Worm (Caenorhabditis elegans): ENCODE data around the gene T04B8.1.

The T04B8.1 gene

DNA sequence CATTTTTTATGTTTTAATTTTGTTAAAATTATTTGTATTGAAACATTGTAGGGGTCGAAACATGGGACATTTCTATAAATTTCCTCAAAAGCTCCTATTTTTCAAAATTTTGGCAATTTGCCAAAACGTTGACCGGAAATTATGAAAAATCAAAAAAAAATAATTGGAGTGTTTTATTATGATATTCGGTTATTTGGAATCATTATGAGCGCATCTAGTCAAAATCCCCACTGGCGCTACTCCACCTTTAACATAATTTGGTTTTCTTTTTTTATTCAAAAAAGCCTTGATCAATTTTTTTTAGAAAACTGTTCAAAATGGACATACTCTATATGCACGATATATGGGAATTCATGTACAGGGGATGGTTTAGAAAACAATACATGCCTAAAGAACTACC, 28.8 kb upstream of the T04B8.1 start, which contains the start of gene W04H10.2:
Gene W04H10.2 (plus strand): TSS at position 301 of the 400 bp plus-strand sequence.
- no peak for TF ChIP-seq hlh-12 (tag; optimal IDR thresholded peaks at IDR 0.05)
- no peak for TF ChIP-seq B0261.1 (tag; optimal IDR thresholded peaks at IDR 0.05)
- no peak for TF ChIP-seq zfh-2 (GFP tag; conservative IDR thresholded peaks at IDR 0.05)
- no peak for TF ChIP-seq mcd-1 (GFP tag; IDR thresholded peaks at IDR 0.05)
- no peak for TF ChIP-seq hlh-26 (GFP tag; conservative IDR thresholded peaks at IDR 0.05)
- TF ChIP-seq Y53F4B.3 (GFP tag; IDR thresholded peaks at IDR 0.05): no peak
- no peak for TF ChIP-seq lin-40 (tag; optimal IDR thresholded peaks at IDR 0.05)
- TF ChIP-seq xnd-1 (tag; optimal IDR thresholded peaks at IDR 0.05): no peak
- TF ChIP-seq tbp1 (GFP tag; optimal IDR thresholded peaks at IDR 0.05): no peak
- no peak for TF ChIP-seq B0035.1 (tag; optimal IDR thresholded peaks at IDR 0.05)
- no peak for TF ChIP-seq F57A8.1 (GFP tag; optimal IDR thresholded peaks at IDR 0.05)
- no peak for TF ChIP-seq Y56A3A.18 (GFP tag; IDR thresholded peaks at IDR 0.05)
- TF ChIP-seq T07F8.4 (tag; optimal IDR thresholded peaks at IDR 0.05): no peak
- no peak for TF ChIP-seq hsf-1 (GFP tag; IDR thresholded peaks at IDR 0.05)
- TF ChIP-seq rec-8 (tag; optimal IDR thresholded peaks at IDR 0.05): no peak
- no peak for TF ChIP-seq cebp-2 (GFP tag; IDR thresholded peaks at IDR 0.05)
- no peak for TF ChIP-seq ama-1 (optimal IDR thresholded peaks at IDR 0.05)
- no peak for TF ChIP-seq ama-1 (GFP tag; optimal IDR thresholded peaks at IDR 0.05)

DNA sequence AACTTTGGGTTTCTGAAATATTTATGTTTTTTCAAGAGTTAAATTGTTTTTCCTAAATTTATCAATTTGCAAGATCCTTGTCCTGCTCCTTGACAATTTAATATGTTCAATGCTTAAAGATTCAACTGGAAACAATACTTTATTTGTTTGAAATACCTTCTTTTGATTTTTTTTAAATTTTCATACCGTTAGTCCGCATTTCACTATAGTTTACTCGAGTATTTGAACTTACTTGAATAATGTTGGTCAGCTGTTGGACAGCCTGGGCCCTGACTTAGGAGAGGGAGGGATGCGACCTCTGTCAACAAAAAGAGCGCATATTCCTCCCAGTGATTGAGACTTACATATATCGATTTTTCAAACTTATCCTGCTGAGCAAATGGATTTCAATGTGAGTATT, 28.1 kb upstream of the T04B8.1 start, which contains the start of gene W04H10.5:
Gene W04H10.5 (plus strand): TSS at position 301 of the 400 bp plus-strand sequence.
- TF ChIP-seq ceh-40 (GFP tag; IDR thresholded peaks at IDR 0.05) (no peak), die-1 (tag; optimal IDR thresholded peaks at IDR 0.05) (no peak), lin-54 (GFP tag; optimal IDR thresholded peaks at IDR 0.05) (no peak), aptf-3 (GFP tag; IDR thresholded peaks at IDR 0.05) (no peak), ztf-22 (GFP tag; optimal IDR thresholded peaks at IDR 0.05) (no peak), xnd-1 (tag; optimal IDR thresholded peaks at IDR 0.05) (no peak), cebp-1 (GFP tag; IDR thresholded peaks at IDR 0.05) (no peak), cebp-1 (tag; optimal IDR thresholded peaks at IDR 0.05) (no peak), ztf-26 (tag; optimal IDR thresholded peaks at IDR 0.05) (no peak), zim-3 (tag; optimal IDR thresholded peaks at IDR 0.05) (no peak), ama-1 (optimal IDR thresholded peaks at IDR 0.05) (no peak), ama-1 (GFP tag; optimal IDR thresholded peaks at IDR 0.05) (no peak), B0261.1 (tag; optimal IDR thresholded peaks at IDR 0.05) (no peak), K11D2.4 (GFP tag; IDR thresholded peaks at IDR 0.05) (no peak), lsy-27 (tag; optimal IDR thresholded peaks at IDR 0.05; ENCODE audit: borderline replicate concordance, insufficient read depth) (no peak), F49E8.2 (tag; optimal IDR thresholded peaks at IDR 0.05; ENCODE audit: insufficient read depth) (no peak), nfya-1 (tag; optimal IDR thresholded peaks at IDR 0.05; ENCODE audit: borderline replicate concordance, insufficient read depth) (no peak), egrh-3 (GFP tag; IDR thresholded peaks at IDR 0.05) (no peak), sptf-2 (GFP tag; optimal IDR thresholded peaks at IDR 0.05) (no peak), attf-3 (GFP tag; conservative IDR thresholded peaks at IDR 0.05) (no peak), rec-8 (tag; optimal IDR thresholded peaks at IDR 0.05) (no peak), F33H1.4 (GFP tag; IDR thresholded peaks at IDR 0.05) (no peak)

DNA sequence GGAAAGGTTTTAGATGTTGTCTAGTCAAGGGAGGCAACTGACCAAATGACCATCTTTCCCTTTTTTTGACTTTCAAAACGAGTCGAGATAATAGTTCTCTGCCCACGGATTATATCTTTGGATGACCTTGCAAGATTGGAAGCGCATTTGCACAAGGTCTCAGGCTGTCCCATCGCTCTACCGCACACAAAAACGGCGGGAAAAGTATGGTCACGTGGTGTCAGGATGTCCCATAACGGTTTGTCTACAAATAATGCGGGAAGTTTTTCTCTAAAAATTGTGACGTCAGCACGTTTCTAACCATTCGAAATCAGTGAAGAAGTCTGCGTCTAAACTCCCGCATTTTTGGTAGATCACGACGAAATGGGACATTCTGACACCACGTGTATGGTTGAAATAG, 25.7 kb upstream of the T04B8.1 start, which contains the start of gene W04H10.6:
Gene W04H10.6 (minus strand): TSS at position 101 of the 400 bp plus-strand sequence.
- TF ChIP-seq madf-10 (tag; optimal IDR thresholded peaks at IDR 0.05) (no peak), atf-7 (tag; optimal IDR thresholded peaks at IDR 0.05) (no peak), unc-130 (GFP tag; optimal IDR thresholded peaks at IDR 0.05) (no peak), ceh-100 (GFP tag; IDR thresholded peaks at IDR 0.05) (no peak), sptf-2 (GFP tag; optimal IDR thresholded peaks at IDR 0.05) (no peak), F49E8.2 (tag; optimal IDR thresholded peaks at IDR 0.05; ENCODE audit: insufficient read depth) (no peak), gei-17 (GFP tag; optimal IDR thresholded peaks at IDR 0.05) (no peak), ZK185.1 (tag; optimal IDR thresholded peaks at IDR 0.05; ENCODE audit: poor library complexity, severe bottlenecking) (no peak), pha-4 (tag; optimal IDR thresholded peaks at IDR 0.05) (no peak), F23B12.7 (tag; optimal IDR thresholded peaks at IDR 0.05; ENCODE audit: insufficient read depth) (no peak), die-1 (tag; optimal IDR thresholded peaks at IDR 0.05) (no peak)

All from whole organism, young adult.